Worm (Caenorhabditis elegans) whole organism, L4/young adult: ENCODE measurements around the gene grl-30.
"Not testable (repeated sequence)": the region's sequence is repeated elsewhere in the genome, so short reads cannot be mapped to it uniquely, and the experiment has no call there.

Source experiments
- W03F9.2 ChIP-seq: fragments of 150-350 bp; optimal IDR thresholded peaks from 2 replicates; lab custom pipeline; 2014; ENCODE audit warnings: missing biosample characterization, missing genetic modification characterization
- dao-5 ChIP-seq: sonication (generic microtip); optimal IDR thresholded peaks from 2 replicates; lab custom pipeline; 2016; ENCODE audit warnings: missing genotype, missing genetic modification characterization, moderate library complexity, missing compliant biosample characterization
- him-1 ChIP-seq: sonication (generic microtip); optimal IDR thresholded peaks from 2 replicates; lab custom pipeline; 2016; ENCODE audit warnings: missing genotype, missing genetic modification reagents, missing genetic modification characterization, missing compliant biosample characterization

The grl-30 gene

DNA sequence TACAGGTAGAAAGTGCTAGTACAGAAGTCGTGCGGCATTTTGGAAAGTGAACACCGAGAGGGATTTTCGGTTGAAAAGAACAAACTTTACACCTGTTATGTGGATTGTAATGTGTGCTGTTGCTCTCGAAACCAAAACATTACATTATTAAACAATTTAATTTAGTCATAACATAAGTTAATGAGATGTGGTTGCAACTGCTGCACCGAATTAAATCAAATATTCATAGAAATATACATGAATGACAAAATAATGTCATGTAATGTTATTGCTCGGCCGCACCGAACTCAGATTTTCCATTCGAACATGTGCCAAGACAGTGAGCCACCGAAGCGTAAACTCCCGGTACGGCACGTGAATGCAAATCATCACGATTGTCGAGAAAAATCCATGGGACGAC lies 38.9 kb downstream of the grl-30 start, which contains the start of gene srh-213:
Gene srh-213 (minus strand): TSS at position 101 of the 400 bp plus-strand sequence.
- TF ChIP-seq him-1 (tag; lab: Kevin White, UChicago) (no peak), dao-5 (tag; lab: Kevin White, UChicago) (no peak), W03F9.2 (tag; lab: Kevin White, UChicago) (no peak)

- not testable (repeated sequence) for TF ChIP-seq dao-5, W03F9.2, him-1 (tag; lab: Kevin White, UChicago)
Observed at ce11 chrV:3597052-3597451, 41.0 kb downstream of the grl-30 start, which contains the start of gene srh-212. Gene srh-212 (minus strand): TSS chrV:3597152.

ce11 chrV:3600570-3600969 lies 44.5 kb downstream of the grl-30 start, which contains the start of gene T22F3.7:
Gene T22F3.7 (minus strand): TSS chrV:3600670.
- TF ChIP-seq him-1 (tag; lab: Kevin White, UChicago) (no peak), dao-5 (tag; lab: Kevin White, UChicago) (no peak), W03F9.2 (tag; lab: Kevin White, UChicago) (no peak)

- no peak for TF ChIP-seq dao-5 (tag; lab: Kevin White, UChicago)
- no peak for TF ChIP-seq W03F9.2 (tag; lab: Kevin White, UChicago)
- TF ChIP-seq him-1 (tag; lab: Kevin White, UChicago), result no peak
Observed at ce11 chrV:3605325-3605724, 49.2 kb downstream of the grl-30 start, which contains the start of gene T22F3.8. Gene T22F3.8 (minus strand): TSS chrV:3605425.

- no peak for TF ChIP-seq him-1 (tag; lab: Kevin White, UChicago)
- no peak for TF ChIP-seq W03F9.2 (tag; lab: Kevin White, UChicago)
Observed at ce11 chrV:3606391-3606790, 50.3 kb downstream of the grl-30 start.
